Fruit fly (Drosophila melanogaster): ENCODE results near the gene Fas3.

Fas3 gene

DNA sequence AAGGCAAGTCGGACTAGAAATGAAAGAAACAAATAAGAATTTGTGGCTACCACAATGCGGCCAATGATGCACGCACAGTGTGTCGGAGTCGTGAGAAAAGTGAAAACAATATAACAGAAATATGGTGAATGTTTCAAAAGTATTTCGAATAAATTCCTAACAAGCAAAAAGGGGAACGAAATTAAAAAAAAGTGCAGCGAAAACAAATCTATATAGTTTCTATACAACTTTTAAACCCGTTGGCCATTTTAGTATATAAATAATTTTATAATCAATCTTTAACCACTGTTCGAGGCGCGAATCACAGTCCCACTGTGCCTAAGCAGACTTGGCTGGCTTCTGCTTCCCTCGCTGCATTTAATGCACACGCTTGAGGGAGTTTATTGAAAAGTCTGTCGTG is 25.3 kb downstream of the Fas3 start:
- no peak for TF ChIP-seq CG17801 (GFP tag; optimal IDR thresholded peaks at IDR 0.05; ENCODE audit: partially characterized antibody)

DNA sequence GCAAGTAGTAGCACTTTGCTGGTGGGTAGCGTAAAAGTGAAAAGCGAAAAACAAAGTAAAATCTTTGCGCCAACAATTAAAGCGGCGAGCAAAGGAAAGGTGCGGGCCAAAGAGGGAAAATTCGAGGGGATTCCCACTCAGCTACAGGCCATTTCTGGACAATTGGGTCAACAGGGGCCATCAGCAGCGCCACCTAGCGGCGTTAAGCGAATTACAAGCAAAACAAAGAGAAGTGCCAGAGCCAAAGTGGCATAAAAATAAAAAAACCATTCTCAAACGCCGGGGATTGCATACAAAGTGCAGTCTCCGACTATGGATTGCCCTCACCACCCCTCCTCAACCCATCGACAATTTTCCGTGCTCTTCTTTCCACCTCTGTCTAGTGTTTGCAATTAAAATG is 28.0 kb downstream of the Fas3 start:
- TF ChIP-seq CG17801 (GFP tag; optimal IDR thresholded peaks at IDR 0.05; ENCODE audit: partially characterized antibody): no peak

DNA sequence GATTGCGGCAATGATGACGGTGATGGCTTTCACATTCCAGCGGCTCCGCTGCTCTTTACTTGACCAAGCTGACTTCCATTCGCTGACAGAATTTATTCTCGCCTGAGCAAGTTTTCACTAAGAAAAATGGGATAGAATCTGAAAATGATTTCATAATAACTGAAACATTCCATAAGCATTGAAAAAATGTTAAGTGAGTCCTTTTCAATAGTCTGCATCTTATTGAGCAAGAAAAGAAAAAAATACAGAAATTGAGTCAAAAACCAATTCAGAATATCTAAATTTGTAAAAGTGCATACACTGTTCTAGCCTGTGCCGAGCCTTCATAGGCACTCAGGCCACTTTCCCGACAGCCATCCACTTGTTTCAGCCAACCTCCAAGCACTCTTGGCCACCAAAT is 28.7 kb downstream of the Fas3 start:
- TF ChIP-seq CG17801 (GFP tag; optimal IDR thresholded peaks at IDR 0.05; ENCODE audit: partially characterized antibody): no peak

DNA sequence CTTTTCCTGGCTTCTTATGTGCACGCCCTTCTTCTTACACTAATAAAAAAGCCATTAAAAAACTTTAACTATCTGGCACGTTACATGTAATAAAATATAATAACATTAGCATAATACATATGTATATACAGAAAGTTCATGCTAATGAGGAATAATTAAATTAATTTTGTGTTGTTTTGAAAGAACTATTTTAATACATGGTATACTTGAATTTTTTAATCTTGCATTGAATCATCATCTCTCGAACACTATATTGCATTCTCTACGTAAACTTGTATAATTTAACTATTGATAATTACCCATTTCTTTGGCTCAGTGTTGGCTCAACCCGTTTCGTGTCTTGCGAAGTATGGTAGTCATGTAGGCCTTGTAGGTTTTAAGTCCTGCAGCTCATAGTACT is 32.9 kb downstream of the Fas3 start:
- no peak for TF ChIP-seq CG17801 (GFP tag; optimal IDR thresholded peaks at IDR 0.05; ENCODE audit: partially characterized antibody)

DNA sequence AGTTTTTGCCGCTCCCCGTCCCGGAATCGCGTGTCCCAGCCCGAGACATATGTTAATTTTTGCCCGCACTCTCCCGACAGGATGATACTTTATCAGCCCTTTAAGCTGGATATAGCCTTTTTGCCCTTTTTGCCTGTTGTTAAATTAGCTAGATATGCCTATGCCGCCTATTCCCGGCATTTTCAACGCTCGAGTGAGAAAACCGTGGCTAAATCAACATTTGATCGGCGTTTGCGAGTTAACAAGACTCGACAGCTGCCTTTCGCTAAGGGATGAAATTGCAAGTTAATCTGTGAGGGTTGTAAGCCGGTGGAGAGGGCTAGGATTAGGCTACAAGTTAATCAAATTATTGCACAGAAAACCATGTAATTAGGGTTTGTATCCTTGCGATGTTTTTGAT is 35.6 kb downstream of the Fas3 start:
- no peak for TF ChIP-seq CG17801 (GFP tag; optimal IDR thresholded peaks at IDR 0.05; ENCODE audit: partially characterized antibody)

DNA sequence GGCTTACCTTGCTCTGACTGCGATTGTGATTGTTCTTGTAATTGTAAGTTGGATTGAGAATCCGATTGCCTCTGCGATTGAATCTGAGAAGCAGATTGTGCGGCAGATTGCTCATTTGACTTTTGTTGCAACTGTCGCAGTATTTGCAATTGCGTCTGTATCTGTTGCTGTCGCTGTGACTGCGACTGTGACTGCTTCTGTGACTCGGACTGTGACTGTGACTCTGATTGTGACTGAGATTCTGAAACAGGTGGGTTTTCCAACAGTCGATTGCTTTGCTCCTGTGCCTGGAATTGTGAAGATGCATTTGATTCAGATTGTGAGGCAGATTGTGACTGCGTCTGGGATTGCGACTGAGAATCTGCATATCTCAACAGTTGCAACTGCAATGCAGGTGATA is 38.1 kb downstream of the Fas3 start:
- TF ChIP-seq CG17801 (GFP tag; optimal IDR thresholded peaks at IDR 0.05; ENCODE audit: partially characterized antibody): no peak

DNA sequence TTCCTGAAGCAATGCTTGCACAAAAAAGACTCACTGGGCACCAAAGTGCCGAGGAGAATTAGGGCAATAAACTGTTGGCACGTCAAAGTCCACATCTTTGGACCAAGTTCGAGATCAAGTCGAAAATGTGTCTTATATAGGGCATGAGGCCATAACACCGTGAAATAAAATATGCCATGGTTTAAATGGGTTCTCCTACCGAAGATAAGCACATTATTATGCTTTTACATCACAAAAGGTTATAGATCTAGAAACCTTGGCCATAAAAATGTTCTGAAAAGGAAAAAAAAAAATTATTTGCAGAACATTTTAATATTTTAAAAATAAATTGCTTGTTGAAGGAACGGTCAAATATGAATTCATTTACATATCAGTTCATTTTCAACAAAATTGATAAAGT is 39.0 kb downstream of the Fas3 start, which contains the start of gene Acp36DE:
Acp36DE (minus strand) TSS at position 101 of the 400 bp plus-strand sequence.
- no peak for TF ChIP-seq CG17801 (GFP tag; optimal IDR thresholded peaks at IDR 0.05; ENCODE audit: partially characterized antibody)

DNA sequence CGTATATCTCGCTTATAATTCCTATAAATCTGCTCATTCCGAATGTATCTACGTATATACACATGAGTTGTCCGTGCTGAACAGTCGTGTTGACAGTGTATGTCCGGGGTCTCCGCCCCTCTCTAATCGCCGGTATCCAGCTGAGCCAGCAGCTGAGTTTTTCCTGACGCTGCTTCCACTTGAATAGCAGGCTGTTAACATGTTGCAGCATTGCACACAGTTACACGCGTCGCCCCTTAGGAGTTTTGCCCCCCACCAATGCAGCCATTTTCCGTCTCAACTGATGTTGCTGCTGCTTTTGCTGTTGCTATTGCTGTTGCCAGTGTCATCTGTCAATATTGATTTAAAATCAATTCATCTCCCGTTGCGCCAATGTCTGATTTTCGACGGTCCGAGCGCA is 41.3 kb downstream of the Fas3 start:
- no peak for TF ChIP-seq CG17801 (GFP tag; optimal IDR thresholded peaks at IDR 0.05; ENCODE audit: partially characterized antibody)

DNA sequence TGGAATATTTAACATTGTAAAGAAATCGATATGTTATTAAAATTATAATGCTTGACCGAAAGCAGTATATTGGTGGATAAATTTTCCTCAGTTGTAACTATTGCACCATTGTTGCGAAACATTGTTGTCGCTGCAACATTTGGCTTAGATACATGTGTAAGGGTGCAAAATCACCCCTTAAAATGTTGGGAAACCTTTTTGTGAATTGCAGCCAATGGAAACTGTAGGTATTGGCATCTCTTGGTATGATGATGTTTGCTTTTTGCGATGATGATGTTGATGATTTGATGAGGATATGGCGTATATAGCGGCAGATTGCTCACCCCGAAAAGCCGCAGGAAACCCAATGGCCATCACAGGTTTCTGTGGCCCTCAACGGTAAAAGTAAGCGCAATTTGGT is 44.5 kb downstream of the Fas3 start:
- TF ChIP-seq CG17801 (GFP tag; optimal IDR thresholded peaks at IDR 0.05; ENCODE audit: partially characterized antibody): no peak

DNA sequence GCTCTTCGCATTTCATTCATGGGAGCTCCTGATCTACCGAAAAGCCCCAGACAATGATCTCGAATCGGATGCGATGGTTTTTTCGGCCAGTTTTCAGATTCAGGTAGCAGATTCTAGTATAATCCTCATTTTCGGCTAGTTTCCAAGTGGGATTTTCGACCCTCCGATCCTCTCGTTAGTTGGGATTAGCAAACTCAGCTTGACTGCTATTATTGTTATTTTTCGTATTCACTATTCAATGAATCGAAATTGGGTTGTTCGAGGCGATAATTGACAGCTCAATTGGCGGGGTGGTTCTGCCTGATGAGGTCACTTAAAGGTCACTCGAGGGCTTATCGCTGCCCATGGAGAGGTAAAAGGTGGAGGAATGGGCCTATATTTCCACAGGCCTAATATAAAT is 49.7 kb downstream of the Fas3 start:
- no peak for TF ChIP-seq CG17801 (GFP tag; optimal IDR thresholded peaks at IDR 0.05; ENCODE audit: partially characterized antibody)

DNA sequence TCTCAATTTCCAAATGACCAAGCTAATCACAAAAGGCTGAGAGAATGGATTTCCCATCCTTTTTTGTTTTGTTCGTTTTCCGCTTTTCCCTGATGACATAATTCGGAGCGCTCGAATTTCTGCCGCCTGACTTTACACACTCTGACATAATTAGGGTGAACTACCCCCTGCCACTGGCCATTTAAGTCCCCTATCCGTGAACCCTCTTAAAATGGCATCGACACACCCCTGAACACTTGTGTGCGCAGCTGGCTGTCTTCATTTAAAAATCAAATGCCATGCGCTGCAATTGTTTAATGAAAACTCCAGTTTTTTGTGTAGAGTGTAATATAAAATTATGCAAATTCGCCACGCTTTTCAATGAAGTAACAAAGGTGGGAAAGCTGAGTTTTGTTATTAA is 50.9 kb downstream of the Fas3 start:
- no peak for TF ChIP-seq CG17801 (GFP tag; optimal IDR thresholded peaks at IDR 0.05; ENCODE audit: partially characterized antibody)

DNA sequence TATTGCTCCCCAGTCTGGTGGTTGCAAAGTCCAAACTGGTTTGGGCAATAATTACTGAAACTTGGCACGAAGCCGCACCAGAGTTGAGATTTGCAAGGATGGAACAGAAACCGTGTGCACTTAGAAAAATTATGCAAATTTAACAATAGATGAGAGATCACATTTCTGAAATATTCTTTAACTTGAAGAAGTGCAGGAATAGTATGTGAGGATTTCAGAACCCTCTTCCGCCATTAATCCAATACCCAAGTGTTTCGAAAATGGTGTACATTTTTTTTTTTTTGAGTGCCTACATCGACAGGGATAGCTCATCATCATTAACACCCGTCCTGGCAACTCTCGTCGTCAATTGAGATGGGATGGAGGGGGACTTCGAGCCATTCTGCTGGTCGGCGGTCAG is 52.2 kb downstream of the Fas3 start:
- no peak for TF ChIP-seq CG17801 (GFP tag; optimal IDR thresholded peaks at IDR 0.05; ENCODE audit: partially characterized antibody)

DNA sequence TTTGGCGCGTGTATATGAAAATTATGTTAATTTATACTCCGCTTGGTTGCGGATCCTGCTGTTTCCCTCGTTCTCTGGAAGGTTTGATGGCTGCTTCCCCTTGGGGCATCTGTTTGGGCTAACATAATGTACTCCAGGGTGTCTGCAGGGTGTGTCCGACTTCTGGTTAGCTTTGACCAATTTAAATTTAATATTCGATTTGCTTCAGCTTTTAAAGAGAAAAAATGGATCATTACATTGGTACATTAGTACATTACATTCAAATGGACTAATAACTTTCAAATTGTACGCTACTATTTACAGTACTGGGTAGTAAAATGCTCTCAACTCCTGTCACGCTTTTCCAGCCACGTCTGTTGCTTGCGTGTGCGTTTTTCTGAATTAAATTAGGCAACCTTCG is 57.2 kb downstream of the Fas3 start:
- no peak for TF ChIP-seq CG17801 (GFP tag; optimal IDR thresholded peaks at IDR 0.05; ENCODE audit: partially characterized antibody)

DNA sequence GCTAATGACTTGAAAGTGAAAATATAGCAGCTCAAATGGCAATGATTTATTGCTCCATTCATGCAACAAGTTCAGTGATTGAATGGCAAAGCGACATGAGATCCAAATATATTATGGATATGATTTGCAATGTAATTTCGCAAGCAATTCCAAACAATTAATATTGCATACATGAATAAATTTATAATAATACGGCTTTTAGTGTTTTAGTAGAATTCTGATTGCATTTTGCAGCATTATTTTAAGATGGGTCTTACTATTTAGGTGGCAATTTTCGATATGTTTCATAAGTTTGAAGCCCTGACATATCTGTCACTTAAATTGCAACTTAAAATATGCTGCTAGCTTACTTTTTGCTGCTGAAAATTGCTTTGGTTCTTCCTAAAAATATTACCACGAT is 58.4 kb downstream of the Fas3 start, which contains the start of gene CG34171:
CG34171 (plus strand) TSS at position 301 of the 400 bp plus-strand sequence.
- no peak for TF ChIP-seq CG17801 (GFP tag; optimal IDR thresholded peaks at IDR 0.05; ENCODE audit: partially characterized antibody)

DNA sequence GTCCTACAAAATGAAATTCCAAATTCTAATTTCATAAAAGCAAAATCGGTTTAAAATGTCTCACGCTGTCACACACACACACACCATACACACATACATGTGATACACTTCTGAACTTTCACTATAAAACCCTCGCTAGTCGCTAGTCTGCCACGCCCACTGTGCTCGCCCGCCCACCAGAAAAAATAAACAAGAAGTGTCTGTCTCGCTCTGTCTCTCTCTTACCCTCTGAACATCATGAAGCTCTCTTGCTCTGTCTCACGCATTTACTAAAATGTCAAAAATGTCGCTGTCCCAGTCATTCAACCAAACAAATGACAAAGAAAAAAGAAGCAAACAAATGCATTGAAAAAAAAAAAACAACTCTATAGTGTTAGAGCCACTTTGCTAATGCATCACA is 67.8 kb downstream of the Fas3 start:
- no peak for TF ChIP-seq CG17801 (GFP tag; optimal IDR thresholded peaks at IDR 0.05; ENCODE audit: partially characterized antibody)

DNA sequence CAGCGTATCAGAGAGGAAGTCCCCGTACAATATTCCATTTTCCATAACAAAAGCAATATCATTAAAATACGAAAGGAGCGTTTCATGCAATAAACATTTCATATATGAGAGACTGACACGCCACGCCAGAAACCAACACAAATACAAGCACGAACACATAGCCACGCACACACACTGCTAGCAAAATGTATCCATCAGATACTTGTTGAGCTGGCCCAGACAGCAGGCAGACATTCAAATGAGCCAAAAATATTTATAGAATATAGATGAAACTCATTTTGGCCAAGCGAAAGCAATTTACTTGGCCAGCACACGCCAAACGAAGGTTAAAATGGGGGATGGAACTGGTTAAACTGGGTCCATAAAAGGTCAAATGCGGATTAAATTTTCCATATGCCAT is 70.1 kb downstream of the Fas3 start:
- no peak for TF ChIP-seq CG17801 (GFP tag; optimal IDR thresholded peaks at IDR 0.05; ENCODE audit: partially characterized antibody)

DNA sequence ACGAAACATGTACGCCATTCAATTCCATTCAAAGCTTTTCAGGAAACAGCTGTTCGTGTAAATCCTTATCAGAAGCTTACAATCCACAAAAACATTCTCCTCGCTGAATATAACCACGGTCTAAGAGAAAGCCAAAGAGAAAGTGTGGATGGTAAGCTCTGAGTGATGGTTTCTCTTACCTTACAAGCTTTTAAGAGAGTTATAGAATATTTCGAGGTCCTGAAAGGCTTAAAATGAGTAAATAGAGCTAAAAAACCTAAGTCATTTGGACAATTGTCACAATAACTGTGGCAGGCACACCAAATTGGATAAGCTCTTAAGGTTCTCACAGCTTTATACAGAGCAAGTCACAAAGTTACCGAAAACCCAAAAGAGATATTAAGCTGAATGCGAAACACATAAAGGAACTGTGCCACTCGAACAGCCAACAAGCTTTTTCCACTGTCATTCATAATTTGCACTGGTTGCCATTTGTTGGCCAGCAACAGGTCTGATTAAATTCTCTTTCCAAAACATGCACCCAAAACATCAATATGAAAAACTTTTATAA is 75.4 kb downstream of the Fas3 start:
- no peak for TF ChIP-seq CG17801 (GFP tag; optimal IDR thresholded peaks at IDR 0.05; ENCODE audit: partially characterized antibody)
